Worm (Caenorhabditis elegans) whole organism, L4 larva: Measurements from ENCODE around the gene ZC204.14.

Experiments
- ama-1 ChIP-seq: fragments of 150-350 bp; optimal IDR thresholded peaks from 2 replicates; lab custom pipeline; 2014; ENCODE audit warnings: inconsistent platforms, mixed read lengths
- ctbp-1 ChIP-seq: fragments of 200-800 bp; sonication (Bioruptor generic); IDR thresholded peaks from 2 replicates; pipeline ENCODE4 v1.3.6; 2022; ENCODE audit warnings: missing genetic modification reagents, missing genetic modification characterization, missing compliant biosample characterization
- duxl-1 ChIP-seq: sonication (generic microtip); optimal IDR thresholded peaks from 2 replicates; lab custom pipeline; 2016; ENCODE audit warnings: mild to moderate bottlenecking, missing genetic modification characterization, moderate library complexity, missing compliant biosample characterization; ENCODE audit not compliant: poor library complexity
- lim-7 ChIP-seq: fragments of 200-800 bp; sonication (Bioruptor generic); IDR thresholded peaks from 2 replicates; pipeline ENCODE4 v1.3.6; 2022; ENCODE audit warnings: missing genetic modification characterization, missing compliant biosample characterization
- mep-1 ChIP-seq: fragments of 150-350 bp; sonication (generic microtip); optimal IDR thresholded peaks from 3 replicates; lab custom pipeline; 2014; ENCODE audit warnings: missing biosample characterization, missing genetic modification characterization
- nhr-6 ChIP-seq: fragments of 150-350 bp; optimal IDR thresholded peaks from 2 replicates; lab custom pipeline; 2014; ENCODE audit warnings: missing biosample characterization, missing genetic modification characterization
- unc-39 ChIP-seq: sonication (generic microtip); optimal IDR thresholded peaks from 2 replicates; lab custom pipeline; 2017; ENCODE audit warnings: missing biosample characterization, missing genetic modification characterization
- zfp-2 ChIP-seq: sonication (generic microtip); optimal IDR thresholded peaks from 2 replicates; lab custom pipeline; 2016; ENCODE audit warnings: mild to moderate bottlenecking, missing genetic modification characterization, missing compliant biosample characterization

ce11 chrII:1663516-1663915, 767 bp upstream of the ZC204.14 start, which contains the start of gene duxl-1:
- TF ChIP-seq unc-39 (tag; lab: Kevin White, UChicago) (no peak), mep-1 (tag; lab: Kevin White, UChicago) (no peak), nhr-6 (tag; lab: Kevin White, UChicago) (no peak), lim-7 (GFP tag; lab: Robert Waterston, UW) (no peak), ctbp-1 (GFP tag; lab: Robert Waterston, UW) (no peak), duxl-1 (tag; lab: Kevin White, UChicago) (peak; percentile 88), ama-1 (lab: Kevin White, UChicago) (no peak), zfp-2 (no peak)
